Worm (Caenorhabditis elegans) whole organism, early embryonic: ENCODE data around the gene Y49E10.25.

ENCODE experiments used
- B0310.2 ChIP-seq: sonication (generic microtip); optimal IDR thresholded peaks from 2 replicates; lab custom pipeline; 2016; ENCODE audit warnings: mild to moderate bottlenecking, missing genetic modification characterization, missing compliant biosample characterization
- aly-1 ChIP-seq: sonication (generic microtip); optimal IDR thresholded peaks from 2 replicates; lab custom pipeline; 2016; ENCODE audit warnings: missing genetic modification characterization, missing compliant biosample characterization
- ama-1 ChIP-seq: fragments of 150-350 bp; optimal IDR thresholded peaks from 2 replicates; lab custom pipeline; 2014
- ceh-36 ChIP-seq: sonication (generic microtip); optimal IDR thresholded peaks from 2 replicates; lab custom pipeline; 2016; ENCODE audit warnings: missing genetic modification characterization, inconsistent platforms, missing compliant biosample characterization
- flt-1 ChIP-seq: fragments of 200-800 bp; sonication (Bioruptor generic); IDR thresholded peaks from 2 replicates; pipeline ENCODE4 v1.3.6; 2022; ENCODE audit warnings: missing genetic modification characterization, missing compliant biosample characterization
- hnd-1 ChIP-seq: sonication (generic microtip); optimal IDR thresholded peaks from 2 replicates; lab custom pipeline; 2016; ENCODE audit warnings: missing genetic modification characterization, missing compliant biosample characterization
- scrt-1 ChIP-seq: fragments of 200-800 bp; sonication (Bioruptor generic); IDR thresholded peaks from 2 replicates; pipeline ENCODE4 v1.3.6; 2022; ENCODE audit warnings: missing genetic modification characterization, missing compliant biosample characterization
- sea-1 ChIP-seq: fragments of 200-800 bp; sonication (Bioruptor generic); conservative IDR thresholded peaks from 2 replicates; pipeline ENCODE4 v1.3.6; 2022; ENCODE audit warnings: missing genetic modification characterization, missing compliant biosample characterization
- tbx-37 ChIP-seq: fragments of 200-800 bp; sonication (Bioruptor generic); conservative IDR thresholded peaks from 2 replicates; pipeline ENCODE4 v1.3.6; 2022; ENCODE audit warnings: missing genetic modification reagents, missing genetic modification characterization, missing compliant biosample characterization

ce11 chrIII:12456801-12457647, 34.9 kb downstream of the Y49E10.25 start, which contains the start of the genes scav-3 and Y49E10.21:
- TF ChIP-seq ceh-36 (no peak), ama-1 (no peak), flt-1 (GFP tag; lab: Robert Waterston, UW) (no peak), tbx-37 (GFP tag; lab: Robert Waterston, UW) (no peak), B0310.2 (tag; lab: Kevin White, UChicago) (no peak), sea-1 (GFP tag; lab: Robert Waterston, UW) (no peak), aly-1 (no peak), scrt-1 (GFP tag; lab: Robert Waterston, UW) (no peak), hnd-1 (tag; lab: Kevin White, UChicago) (no peak)
